Fruit fly (Drosophila melanogaster) whole organism, pupa: Measurements from ENCODE around the gene mRpL27.

ENCODE experiments used
- CG10348 ChIP-seq: fragments of 200-800 bp; sonication (Bioruptor generic); IDR thresholded peaks from 2 replicates; pipeline ENCODE4 v1.3.6; 2022; ENCODE audit warnings: missing biosample characterization, missing genetic modification characterization
- CG12605 ChIP-seq: fragments of 200-800 bp; sonication (Bioruptor generic); IDR thresholded peaks from 2 replicates; pipeline ENCODE4 v1.3.6; 2022; ENCODE audit warnings: missing biosample characterization, missing genetic modification characterization
- CG13204 ChIP-seq: fragments of 200-800 bp; sonication (Bioruptor generic); optimal IDR thresholded peaks from 2 replicates; lab custom pipeline; 2018; ENCODE audit warnings: missing biosample characterization, mild to moderate bottlenecking, missing genetic modification characterization, moderate library complexity
- CG14655 ChIP-seq: fragments of 200-800 bp; sonication (Bioruptor generic); optimal IDR thresholded peaks from 3 replicates; lab custom pipeline; 2017; ENCODE audit warnings: mild to moderate bottlenecking, missing biosample characterization, missing genetic modification reagents, missing genetic modification characterization
- CG15710 ChIP-seq: fragments of 200-800 bp; sonication (Bioruptor generic); optimal IDR thresholded peaks from 2 replicates; lab custom pipeline; 2018; ENCODE audit warnings: missing biosample characterization, mild to moderate bottlenecking, missing genetic modification characterization, moderate library complexity
- CG17806 ChIP-seq: fragments of 200-800 bp; sonication (Bioruptor generic); optimal IDR thresholded peaks from 2 replicates; lab custom pipeline; 2018; ENCODE audit warnings: missing biosample characterization, mild to moderate bottlenecking, missing genetic modification characterization, moderate library complexity
- CG32121 ChIP-seq: fragments of 200-800 bp; sonication (Bioruptor generic); IDR thresholded peaks from 2 replicates; pipeline ENCODE4 v1.3.6; 2022; ENCODE audit warnings: missing biosample characterization, missing genetic modification characterization
- CG34367 ChIP-seq: fragments of 200-800 bp; sonication (Bioruptor generic); optimal IDR thresholded peaks from 2 replicates; lab custom pipeline; 2018; ENCODE audit warnings: missing biosample characterization, mild to moderate bottlenecking, missing genetic modification characterization
- CG4496 ChIP-seq: fragments of 200-800 bp; sonication (Bioruptor generic); IDR thresholded peaks from 3 replicates; pipeline ENCODE4 v1.3.6; 2022; ENCODE audit warnings: missing biosample characterization, missing genetic modification characterization
- CG8159 ChIP-seq: fragments of 200-800 bp; sonication (Bioruptor generic); optimal IDR thresholded peaks from 3 replicates; lab custom pipeline; 2018; ENCODE audit warnings: missing biosample characterization, mild to moderate bottlenecking, missing genetic modification characterization, moderate library complexity
- CG8301 ChIP-seq: fragments of 200-800 bp; sonication (Bioruptor generic); optimal IDR thresholded peaks from 2 replicates; lab custom pipeline; 2018; ENCODE audit warnings: missing biosample characterization, mild to moderate bottlenecking, missing genetic modification characterization
- CG9948 ChIP-seq: fragments of 200-800 bp; sonication (Bioruptor generic); optimal IDR thresholded peaks from 2 replicates; lab custom pipeline; 2018; ENCODE audit warnings: missing biosample characterization, mild to moderate bottlenecking, missing genetic modification characterization, moderate library complexity
- D1 ChIP-seq: fragments of 200-800 bp; sonication (Bioruptor generic); optimal IDR thresholded peaks from 2 replicates; lab custom pipeline; 2018; ENCODE audit warnings: missing biosample characterization, mild to moderate bottlenecking, missing genetic modification characterization, moderate library complexity
- EcR ChIP-seq: fragments of 200-800 bp; sonication (Bioruptor generic); optimal IDR thresholded peaks from 3 replicates; lab custom pipeline; 2019; ENCODE audit warnings: missing biosample characterization, missing genetic modification characterization, mild to moderate bottlenecking, moderate library complexity, missing genetic modification reagents
- Ets98B ChIP-seq: fragments of 200-800 bp; sonication (Bioruptor generic); IDR thresholded peaks from 2 replicates; pipeline ENCODE4 v1.3.6; 2022; ENCODE audit warnings: missing biosample characterization, missing genetic modification characterization
- Pif1A ChIP-seq: fragments of 200-800 bp; sonication (Bioruptor generic); optimal IDR thresholded peaks from 3 replicates; lab custom pipeline; 2016; ENCODE audit warnings: missing biosample characterization, missing genetic modification characterization
- Pif1B ChIP-seq: fragments of 200-800 bp; sonication (Bioruptor generic); optimal IDR thresholded peaks from 3 replicates; lab custom pipeline; 2016; ENCODE audit warnings: missing biosample characterization, missing genetic modification characterization
- Snoo ChIP-seq: fragments of 200-800 bp; sonication (Bioruptor generic); optimal IDR thresholded peaks from 3 replicates; lab custom pipeline; 2017; ENCODE audit warnings: missing biosample characterization, mild to moderate bottlenecking, missing genetic modification characterization, inconsistent platforms
- fd96Ca ChIP-seq: fragments of 200-800 bp; sonication (Bioruptor generic); IDR thresholded peaks from 3 replicates; pipeline ENCODE4 v1.3.6; 2022; ENCODE audit warnings: missing biosample characterization, missing genetic modification characterization
- gl ChIP-seq: fragments of 200-800 bp; sonication (Bioruptor generic); optimal IDR thresholded peaks from 2 replicates; lab custom pipeline; 2018; ENCODE audit warnings: missing biosample characterization, mild to moderate bottlenecking, missing genetic modification characterization
- rn ChIP-seq: fragments of 200-800 bp; sonication (Bioruptor generic); IDR thresholded peaks from 2 replicates; pipeline ENCODE4 v1.3.6; 2022; ENCODE audit warnings: missing biosample characterization, missing genetic modification characterization

mRpL27 gene

DNA sequence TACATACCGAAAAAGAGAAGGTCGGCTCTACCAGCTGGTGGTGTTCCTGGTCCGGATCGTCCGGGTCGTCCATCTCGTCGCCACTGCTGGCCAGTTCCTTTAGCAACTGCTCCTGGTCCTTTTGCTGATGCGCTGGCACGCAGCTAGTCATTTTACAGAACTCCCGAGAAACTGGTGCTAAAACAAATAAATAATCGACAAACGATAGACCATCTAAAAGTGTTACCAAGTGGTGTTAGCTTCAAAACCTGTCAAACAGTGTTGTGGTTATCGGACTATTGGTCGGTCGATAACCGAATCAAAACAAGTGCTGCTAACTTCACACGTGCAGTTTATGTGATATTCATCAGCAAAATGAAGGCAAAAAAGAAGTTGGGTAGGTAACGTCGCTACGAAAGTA is 15.0 kb downstream of the mRpL27 start, which contains the start of the genes morgue and Elp3:
Gene morgue, minus strand, starts transcription at position 224 of the 400 bp plus-strand sequence.
Gene Elp3, plus strand, starts transcription at position 276 of the 400 bp plus-strand sequence.
- TF ChIP-seq Pif1B (GFP tag; lab: Kevin White, UChicago) (no peak), CG14655 (GFP tag; lab: Kevin White, UChicago) (no peak), fd96Ca (no peak), CG32121 (no peak), rn (GFP tag; lab: Robert Waterston, UW) (no peak), CG9948 (no peak), CG12605 (GFP tag; lab: Robert Waterston, UW) (no peak), CG10348 (no peak), EcR (GFP tag; lab: Kevin White, UChicago) (no peak), gl (tag; lab: Kevin White, UChicago) (no peak), CG15710 (no peak), CG8159 (tag; lab: Kevin White, UChicago) (no peak), Pif1A (GFP tag; lab: Kevin White, UChicago) (no peak)

DNA sequence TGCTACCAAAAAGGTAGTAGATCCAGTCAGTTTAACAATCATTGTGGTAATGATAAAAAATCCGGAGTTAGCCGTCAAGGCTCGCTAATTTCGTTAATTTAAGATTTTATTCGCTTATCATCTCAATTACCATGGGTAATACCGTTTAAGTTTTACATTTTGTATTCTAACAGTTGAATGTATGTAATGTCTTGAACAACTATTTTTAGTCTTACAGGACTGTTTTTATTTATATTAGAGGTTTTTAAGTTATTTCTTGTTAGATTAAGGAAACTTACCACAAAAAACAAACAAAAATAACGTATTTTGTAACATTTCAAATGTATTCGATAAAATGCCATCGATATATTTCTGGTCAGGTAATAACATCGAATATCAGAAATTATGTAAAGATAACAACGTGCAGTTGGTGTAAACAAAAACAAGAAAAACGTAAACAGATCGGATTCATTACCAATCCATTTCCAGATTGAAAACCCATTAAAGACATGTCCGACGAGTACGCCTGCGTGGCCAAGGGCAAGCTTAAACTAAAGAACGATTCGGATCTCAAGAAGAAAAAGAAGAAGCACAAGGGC is 17.3 kb downstream of the mRpL27 start, which contains the start of the genes Sfp24F and CG15432:
Gene Sfp24F, minus strand, starts transcription at position 51 of the 578 bp plus-strand sequence.
Gene CG15432, plus strand, starts transcription at position 311 of the 578 bp plus-strand sequence.
- TF ChIP-seq CG15710 (no peak), Snoo (tag; lab: Kevin White, UChicago) (no peak), CG13204 (GFP tag; lab: Kevin White, UChicago) (no peak), EcR (GFP tag; lab: Kevin White, UChicago) (no peak), CG32121 (no peak), fd96Ca (no peak), CG8159 (tag; lab: Kevin White, UChicago) (no peak), CG8301 (tag; lab: Kevin White, UChicago) (no peak), Ets98B (no peak), CG34367 (tag; lab: Kevin White, UChicago) (no peak), CG10348 (no peak), CG9948 (no peak), CG12605 (GFP tag; lab: Robert Waterston, UW) (no peak), D1 (tag; lab: Kevin White, UChicago) (no peak), CG4496 (GFP tag; lab: Robert Waterston, UW) (no peak), gl (tag; lab: Kevin White, UChicago) (no peak)

DNA sequence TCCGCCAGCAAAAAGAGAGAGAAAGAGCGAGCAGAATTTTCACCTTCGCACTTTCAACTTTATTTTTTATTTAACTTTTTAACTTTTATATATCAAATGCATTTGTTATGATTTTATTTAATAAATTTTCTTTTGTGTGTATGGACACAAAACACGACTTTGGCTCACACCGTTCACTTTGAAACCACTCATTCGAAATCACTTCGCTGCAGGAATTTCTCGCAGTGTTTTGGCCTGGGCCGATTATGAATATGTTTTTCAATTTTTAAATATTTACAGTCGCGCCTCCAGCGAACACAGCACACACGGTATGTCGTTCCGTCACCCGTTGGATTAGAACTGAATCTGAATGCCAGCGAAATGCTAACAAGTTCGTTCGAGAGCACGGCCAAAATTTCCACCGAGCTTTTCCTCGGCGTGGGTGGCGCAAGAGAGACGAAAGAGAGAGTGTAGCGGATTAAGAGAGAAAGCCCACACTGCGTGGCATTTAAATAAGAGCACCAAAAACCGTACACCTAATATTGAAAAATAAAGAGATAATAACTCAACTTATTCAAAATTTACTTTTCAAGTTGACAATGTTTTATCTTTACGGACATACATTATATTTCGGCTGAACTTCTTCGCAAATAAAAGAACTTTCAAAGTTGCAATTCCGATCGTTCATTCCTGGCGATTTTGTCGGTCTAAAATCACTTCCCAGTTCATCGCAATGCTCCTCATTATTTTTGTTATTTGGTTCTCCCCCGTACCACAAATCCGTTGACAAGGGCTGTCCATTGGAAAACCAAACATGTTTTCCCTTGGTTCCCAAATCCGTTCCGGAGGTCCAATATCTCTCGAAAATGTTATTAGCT is 18.3 kb downstream of the mRpL27 start, which contains the start of gene CG15431:
Gene CG15431, minus strand, starts transcription at position 402 of the 857 bp plus-strand sequence.
- TF ChIP-seq CG32121 (peak; percentile 15; the same call in 1 of the 2 replicates), Ets98B (peak; percentile 41), fd96Ca (peak; percentile 67; the same call in 2 of the 3 replicates), CG34367 (tag; lab: Kevin White, UChicago) (no peak), Pif1A (GFP tag; lab: Kevin White, UChicago) (no peak), CG15710 (no peak), CG17806 (no peak), D1 (tag; lab: Kevin White, UChicago) (no peak), CG8159 (tag; lab: Kevin White, UChicago) (peak; percentile 35), Pif1B (GFP tag; lab: Kevin White, UChicago) (no peak), CG14655 (GFP tag; lab: Kevin White, UChicago) (no peak), CG4496 (GFP tag; lab: Robert Waterston, UW) (peak; percentile 63; the same call in 1 of the 3 replicates), rn (GFP tag; lab: Robert Waterston, UW) (no peak), Snoo (tag; lab: Kevin White, UChicago) (no peak), CG8301 (tag; lab: Kevin White, UChicago) (no peak), CG12605 (GFP tag; lab: Robert Waterston, UW) (no peak)

dm6 chr2L:4437487-4437886 is 22.0 kb downstream of the mRpL27 start, which contains the start of gene CG43056:
CG43056 (plus strand) TSS chr2L:4437787.
- no peak for TF ChIP-seq Ets98B
- no peak for TF ChIP-seq CG14655 (GFP tag; lab: Kevin White, UChicago)
- TF ChIP-seq Pif1A (GFP tag; lab: Kevin White, UChicago) = no peak
- TF ChIP-seq fd96Ca = no peak
- no peak for TF ChIP-seq gl (tag; lab: Kevin White, UChicago)
- no peak for TF ChIP-seq CG12605 (GFP tag; lab: Robert Waterston, UW)
- no peak for TF ChIP-seq CG8301 (tag; lab: Kevin White, UChicago)
- TF ChIP-seq CG8159 (tag; lab: Kevin White, UChicago) = no peak
- no peak for TF ChIP-seq EcR (GFP tag; lab: Kevin White, UChicago)
- no peak for TF ChIP-seq CG4496 (GFP tag; lab: Robert Waterston, UW)
- TF ChIP-seq CG13204 (GFP tag; lab: Kevin White, UChicago) = no peak
- no peak for TF ChIP-seq CG10348
- no peak for TF ChIP-seq CG15710
- no peak for TF ChIP-seq Pif1B (GFP tag; lab: Kevin White, UChicago)
- TF ChIP-seq CG9948 = no peak
- TF ChIP-seq CG17806 = no peak
- no peak for TF ChIP-seq CG32121
- no peak for TF ChIP-seq D1 (tag; lab: Kevin White, UChicago)

DNA sequence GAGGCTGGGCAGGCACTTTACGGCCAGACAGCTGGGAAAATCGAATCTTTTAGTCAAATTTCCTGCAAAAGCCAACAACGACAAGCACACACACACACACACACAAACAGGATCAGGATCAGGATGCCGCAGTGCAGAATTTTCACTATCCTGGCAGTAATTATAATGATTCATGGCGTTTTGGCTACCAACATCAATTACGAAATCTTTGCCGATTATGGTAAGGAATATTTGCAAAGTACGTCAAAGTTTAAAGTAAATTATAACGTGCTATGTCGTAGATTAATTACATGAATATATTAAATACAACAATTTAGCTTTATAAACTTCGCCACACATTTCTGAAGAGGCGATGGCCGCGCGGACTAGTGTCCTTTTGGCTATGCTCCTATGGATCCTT is 25.8 kb downstream of the mRpL27 start, which contains the start of the genes CG34177 and CG34178:
Gene CG34177, plus strand, starts transcription at position 301 of the 400 bp plus-strand sequence.
Gene CG34178, plus strand, starts transcription at position 301 of the 400 bp plus-strand sequence.
- TF ChIP-seq CG4496 (GFP tag; lab: Robert Waterston, UW) (no peak), CG13204 (GFP tag; lab: Kevin White, UChicago) (no peak), Snoo (tag; lab: Kevin White, UChicago) (no peak), CG8159 (tag; lab: Kevin White, UChicago) (no peak)
- TF ChIP-seq, all 21 proteins: peak for 0
